Fruit fly (Drosophila melanogaster): ENCODE measurements around the gene CAH4.

CAH4 gene

dm6 chr3R:24870389-24871048 is 13.2 kb upstream of the CAH4 start, which contains the start of gene CycB3 (continued):
- TF ChIP-seq topi (GFP tag; optimal IDR thresholded peaks at IDR 0.05) (no peak), Sox14 (GFP tag; optimal IDR thresholded peaks at IDR 0.05) (peak; percentile 29), cyc (GFP tag; optimal IDR thresholded peaks at IDR 0.05) (no peak), CG3919 (GFP tag; optimal IDR thresholded peaks at IDR 0.05) (no peak), CG8119 (GFP tag; IDR thresholded peaks at IDR 0.05) (no peak), eg (GFP tag; IDR thresholded peaks at IDR 0.05) (peak; percentile 41; the same call in 1 of the 3 replicates), CG8319 (GFP tag; optimal IDR thresholded peaks at IDR 0.05) (no peak), fkh (GFP tag; optimal IDR thresholded peaks at IDR 0.05) (no peak), ss (GFP tag; optimal IDR thresholded peaks at IDR 0.05) (peak; percentile 36 to 73), Smox (GFP tag; optimal IDR thresholded peaks at IDR 0.05) (no peak), CG6163 (GFP tag; IDR thresholded peaks at IDR 0.05) (peak; percentile 9; the same call in 1 of the 3 replicates), CG34406 (GFP tag; optimal IDR thresholded peaks at IDR 0.05) (no peak), CG3032 (tag; optimal IDR thresholded peaks at IDR 0.05) (peak; percentile 14), Hr39 (GFP tag; optimal IDR thresholded peaks at IDR 0.05) (no peak), Sox15 (GFP tag; optimal IDR thresholded peaks at IDR 0.05) (no peak), CG11762 (GFP tag; optimal IDR thresholded peaks at IDR 0.05; ENCODE audit: insufficient read depth) (no peak)

- TF ChIP-seq CG6163 (GFP tag; IDR thresholded peaks at IDR 0.05) (no peak), topi (GFP tag; optimal IDR thresholded peaks at IDR 0.05) (no peak), Sox14 (GFP tag; optimal IDR thresholded peaks at IDR 0.05) (no peak), CG16779 (tag; optimal IDR thresholded peaks at IDR 0.05) (no peak), CG15336 (GFP tag; IDR thresholded peaks at IDR 0.05) (no peak), Ets21C (GFP tag; optimal IDR thresholded peaks at IDR 0.05) (no peak), Hr38 (GFP tag; optimal IDR thresholded peaks at IDR 0.05) (no peak), Eip93F (GFP tag; optimal IDR thresholded peaks at IDR 0.05) (no peak), CG6808 (GFP tag; optimal IDR thresholded peaks at IDR 0.05) (no peak), achi (GFP tag; optimal IDR thresholded peaks at IDR 0.05) (no peak), Ets96B (tag; optimal IDR thresholded peaks at IDR 0.05) (no peak), cyc (GFP tag; optimal IDR thresholded peaks at IDR 0.05) (no peak), esn (GFP tag; optimal IDR thresholded peaks at IDR 0.05) (no peak)
These were observed 10.6 kb upstream of the CAH4 start for dm6 chr3R:24867956-24868355.

dm6 chr3R:24866976-24867375 is 9.6 kb upstream of the CAH4 start:
- TF ChIP-seq Sox14 (GFP tag; optimal IDR thresholded peaks at IDR 0.05) (no peak), Sox102F (GFP tag; optimal IDR thresholded peaks at IDR 0.05) (no peak), CG1621 (tag; optimal IDR thresholded peaks at IDR 0.05) (no peak), Ets96B (tag; optimal IDR thresholded peaks at IDR 0.05) (no peak), pdm3 (GFP tag; optimal IDR thresholded peaks at IDR 0.05) (no peak), Sox15 (GFP tag; optimal IDR thresholded peaks at IDR 0.05) (no peak), Hr39 (GFP tag; optimal IDR thresholded peaks at IDR 0.05) (no peak), CG32006 (GFP tag; optimal IDR thresholded peaks at IDR 0.05) (no peak), CG3919 (GFP tag; optimal IDR thresholded peaks at IDR 0.05) (no peak), Eip78C (GFP tag) (no peak), Hr4 (GFP tag; optimal IDR thresholded peaks at IDR 0.05) (no peak), CG7368 (GFP tag; optimal IDR thresholded peaks at IDR 0.05) (no peak), dsx (GFP tag; optimal IDR thresholded peaks at IDR 0.05; ENCODE audit: poor library complexity, severe bottlenecking) (no peak), OdsH (GFP tag; optimal IDR thresholded peaks at IDR 0.05) (no peak), fd85E (GFP tag; optimal IDR thresholded peaks at IDR 0.05) (no peak), lz (GFP tag; optimal IDR thresholded peaks at IDR 0.05) (no peak), CG8632 (GFP tag; optimal IDR thresholded peaks at IDR 0.05) (no peak), dac (GFP tag; optimal IDR thresholded peaks at IDR 0.05) (no peak), ss (GFP tag; optimal IDR thresholded peaks at IDR 0.05) (no peak), spab (GFP tag; optimal IDR thresholded peaks at IDR 0.05) (no peak)
